Worm (Caenorhabditis elegans): ENCODE data around the gene D1005.10.
A peak's percentile ranks its signal among the peaks of the same experiment; 100 is the strongest.

The D1005.10 gene

DNA sequence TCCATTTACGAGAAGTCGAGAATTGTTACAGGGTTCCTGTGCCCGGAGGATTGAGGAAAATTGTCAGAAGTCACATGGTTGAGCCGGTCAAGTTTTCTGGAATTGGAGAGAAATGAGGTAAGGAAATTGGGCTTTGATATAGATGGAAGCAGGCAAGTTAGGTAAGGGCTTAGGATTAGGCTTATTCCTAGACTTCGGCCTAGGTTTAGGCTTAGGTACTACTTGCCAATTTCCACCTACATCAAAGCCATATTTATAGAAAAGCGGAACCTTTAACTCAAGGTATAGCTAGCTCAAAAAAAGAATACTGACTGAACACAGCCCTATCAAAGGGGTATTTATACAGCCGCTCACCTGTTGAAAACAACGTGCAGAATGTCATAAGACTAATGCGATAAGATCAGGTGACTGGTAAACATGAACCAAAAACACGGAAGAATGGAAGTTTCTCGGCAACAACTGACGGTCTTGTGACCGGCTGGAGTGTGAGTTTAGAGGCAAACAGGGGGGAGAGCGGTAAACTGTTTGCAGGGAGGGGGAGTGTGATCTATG lies 18.6 kb upstream of the D1005.10 start (continued):
- TF ChIP-seq grh-1 (GFP tag; IDR thresholded peaks at IDR 0.05) (peak; percentile 96), lin-35 (GFP tag; optimal IDR thresholded peaks at IDR 0.05) (peak; percentile 58 to 92), hlh-17 (GFP tag; optimal IDR thresholded peaks at IDR 0.05; ENCODE audit: borderline replicate concordance) (peak; percentile 46), fkh-10 (GFP tag; optimal IDR thresholded peaks at IDR 0.05) (no peak), egl-13 (tag; optimal IDR thresholded peaks at IDR 0.05) (no peak), nhr-77 (tag; optimal IDR thresholded peaks at IDR 0.05) (peak; percentile 86), unc-30 (tag; optimal IDR thresholded peaks at IDR 0.05) (no peak), xbp-1 (tag; optimal IDR thresholded peaks at IDR 0.05) (peak; percentile 82), skn-1 (tag; optimal IDR thresholded peaks at IDR 0.05) (peak; percentile 95), Y116A8C.19 (tag; optimal IDR thresholded peaks at IDR 0.05; ENCODE audit: borderline replicate concordance) (no peak), elt-2 (tag; optimal IDR thresholded peaks at IDR 0.05) (peak; percentile 98), lin-14 (GFP tag; optimal IDR thresholded peaks at IDR 0.05) (peak; percentile 95), F16B12.6 (tag; optimal IDR thresholded peaks at IDR 0.05) (peak; percentile 15), ztf-11 (tag; optimal IDR thresholded peaks at IDR 0.05) (peak in 1 of 2 experiments; percentile 20), ceh-63 (GFP tag; optimal IDR thresholded peaks at IDR 0.05) (no peak), nhr-11 (tag; optimal IDR thresholded peaks at IDR 0.05) (peak; percentile 75), ceh-88 (GFP tag; IDR thresholded peaks at IDR 0.05) (peak; percentile 63), swsn-7 (tag; optimal IDR thresholded peaks at IDR 0.05) (peak; percentile 85), nhr-71 (tag; optimal IDR thresholded peaks at IDR 0.05) (peak; percentile 99), unc-130 (tag; optimal IDR thresholded peaks at IDR 0.05) (peak; percentile 96), tbx-2 (tag; optimal IDR thresholded peaks at IDR 0.05) (peak; percentile 96), egl-27 (tag; optimal IDR thresholded peaks at IDR 0.05) (peak in 1 of 2 experiments; percentile 8), lsy-2 (tag; optimal IDR thresholded peaks at IDR 0.05) (peak; percentile 82 to 96), tlp-1 (tag; optimal IDR thresholded peaks at IDR 0.05) (peak; percentile 6), lin-15B (tag; optimal IDR thresholded peaks at IDR 0.05) (no peak), dsc-1 (tag; optimal IDR thresholded peaks at IDR 0.05) (no peak), C16A3.4 (tag; optimal IDR thresholded peaks at IDR 0.05) (peak; percentile 98), mdl-1 (tag; optimal IDR thresholded peaks at IDR 0.05) (peak in 1 of 2 experiments; percentile 99), aha-1 (tag; optimal IDR thresholded peaks at IDR 0.05) (peak; percentile 98), blmp-1 (tag; optimal IDR thresholded peaks at IDR 0.05) (peak; percentile 90), C34B4.2 (tag; optimal IDR thresholded peaks at IDR 0.05) (peak; percentile 68), ceh-90 (tag; optimal IDR thresholded peaks at IDR 0.05) (no peak), snu-23 (GFP tag; optimal IDR thresholded peaks at IDR 0.05) (peak; percentile 96), efl-1 (optimal IDR thresholded peaks at IDR 0.05) (peak; percentile 69 to 75), efl-1 (GFP tag; optimal IDR thresholded peaks at IDR 0.05 in 1 of 2) (peak; percentile 47 to 97), lin-13 (GFP tag; optimal IDR thresholded peaks at IDR 0.05) (peak; percentile 92), zag-1 (tag; optimal IDR thresholded peaks at IDR 0.05) (no peak), lir-3 (tag; optimal IDR thresholded peaks at IDR 0.05; ENCODE audit: poor library complexity) (peak; percentile 88), ceh-8 (GFP tag; optimal IDR thresholded peaks at IDR 0.05) (no peak), ets-5 (GFP tag; IDR thresholded peaks at IDR 0.05) (no peak), aly-2 (tag; optimal IDR thresholded peaks at IDR 0.05) (no peak), dpl-1 (GFP tag; optimal IDR thresholded peaks at IDR 0.05) (peak; percentile 62 to 75 (median 66)), mab-9 (GFP tag; IDR thresholded peaks at IDR 0.05) (peak; percentile 78; the same call in 1 of the 2 replicates), mep-1 (tag; optimal IDR thresholded peaks at IDR 0.05) (peak; percentile 83), pag-3 (tag; optimal IDR thresholded peaks at IDR 0.05; ENCODE audit: borderline replicate concordance, insufficient read depth) (no peak), unc-98 (GFP tag; IDR thresholded peaks at IDR 0.05) (peak; percentile 54; the same call in 1 of the 2 replicates), alr-1 (tag; optimal IDR thresholded peaks at IDR 0.05; ENCODE audit: borderline replicate concordance) (no peak), fos-1 (tag; optimal IDR thresholded peaks at IDR 0.05) (peak; percentile 68), nhr-47 (tag; optimal IDR thresholded peaks at IDR 0.05) (peak; percentile 92), ces-1 (GFP tag; optimal IDR thresholded peaks at IDR 0.05) (no peak)
